Fruit fly (Drosophila melanogaster) whole organism, prepupa: ENCODE results near the gene CG10116.

Experiments used
- Blimp-1 ChIP-seq: fragments of 200-800 bp; sonication (Bioruptor generic); optimal IDR thresholded peaks from 3 replicates; lab custom pipeline; 2017; ENCODE audit warnings: missing biosample characterization, missing genetic modification characterization, mild to moderate bottlenecking, moderate library complexity, missing genetic modification reagents
- CG10631 ChIP-seq: fragments of 200-800 bp; sonication (Bioruptor generic); optimal IDR thresholded peaks from 2 replicates; lab custom pipeline; 2016; ENCODE audit warnings: missing biosample characterization, missing genetic modification characterization
- CG10669 ChIP-seq: fragments of 200-800 bp; sonication (Bioruptor generic); optimal IDR thresholded peaks from 3 replicates; lab custom pipeline; 2018; ENCODE audit warnings: missing biosample characterization, mild to moderate bottlenecking, missing genetic modification characterization, moderate library complexity
- CG15336 ChIP-seq: fragments of 200-800 bp; sonication (Bioruptor generic); IDR thresholded peaks from 2 replicates; pipeline ENCODE4 v1.3.6; 2022; ENCODE audit warnings: missing biosample characterization, missing genetic modification characterization
- CG16779 ChIP-seq: fragments of 200-800 bp; sonication (Bioruptor generic); optimal IDR thresholded peaks from 3 replicates; lab custom pipeline; 2017; ENCODE audit warnings: missing biosample characterization, mild to moderate bottlenecking, missing genetic modification characterization
- CG31627 ChIP-seq: fragments of 200-800 bp; sonication (Bioruptor generic); optimal IDR thresholded peaks from 3 replicates; lab custom pipeline; 2016; ENCODE audit warnings: missing biosample characterization, missing genetic modification characterization
- CG32006 ChIP-seq: fragments of 200-800 bp; sonication (Bioruptor generic); optimal IDR thresholded peaks from 3 replicates; lab custom pipeline; 2017; ENCODE audit warnings: missing biosample characterization, mild to moderate bottlenecking, missing genetic modification characterization
- CG6163 ChIP-seq: fragments of 200-800 bp; sonication (Bioruptor generic); IDR thresholded peaks from 3 replicates; pipeline ENCODE4 v1.3.6; 2022; ENCODE audit warnings: missing biosample characterization, missing genetic modification characterization
- CG6792 ChIP-seq: fragments of 200-800 bp; sonication (Bioruptor generic); optimal IDR thresholded peaks from 3 replicates; lab custom pipeline; 2016; ENCODE audit warnings: missing biosample characterization, missing genetic modification characterization
- CG7368 ChIP-seq: fragments of 200-800 bp; sonication (Bioruptor generic); optimal IDR thresholded peaks from 3 replicates; lab custom pipeline; 2016; ENCODE audit warnings: missing biosample characterization, missing genetic modification characterization
- CG8119 ChIP-seq: fragments of 200-800 bp; sonication (Bioruptor generic); IDR thresholded peaks from 3 replicates; pipeline ENCODE4 v1.3.6; 2022; ENCODE audit warnings: missing biosample characterization, missing genetic modification characterization
- CG8319 ChIP-seq: fragments of 200-800 bp; sonication (Bioruptor generic); optimal IDR thresholded peaks from 3 replicates; lab custom pipeline; 2016; ENCODE audit warnings: missing biosample characterization, missing genetic modification characterization
- CG9139 ChIP-seq: fragments of 200-800 bp; sonication (Bioruptor generic); optimal IDR thresholded peaks from 3 replicates; lab custom pipeline; 2017; ENCODE audit warnings: missing biosample characterization, mild to moderate bottlenecking, missing genetic modification characterization
- Eip75B ChIP-seq: fragments of 200-800 bp; sonication (Bioruptor generic); optimal IDR thresholded peaks from 3 replicates; lab custom pipeline; 2016; ENCODE audit warnings: missing biosample characterization, missing genetic modification characterization
- Eip78C ChIP-seq: fragments of 200-800 bp; sonication (Bioruptor generic); peaks from one replicate; lab custom pipeline; 2016; ENCODE audit warnings: missing biosample characterization, missing genetic modification characterization
- Eip93F ChIP-seq: fragments of 200-800 bp; sonication (Bioruptor generic); optimal IDR thresholded peaks from 2 replicates; lab custom pipeline; 2016; ENCODE audit warnings: missing biosample characterization, mild to moderate bottlenecking, missing genetic modification characterization
- Ets21C ChIP-seq: fragments of 200-800 bp; sonication (Bioruptor generic); optimal IDR thresholded peaks from 3 replicates; lab custom pipeline; 2016; ENCODE audit warnings: missing biosample characterization, missing genetic modification characterization
- Ets96B ChIP-seq: fragments of 200-800 bp; optimal IDR thresholded peaks from 2 replicates; lab custom pipeline; 2019; ENCODE audit warnings: missing biosample characterization, mild to moderate bottlenecking, missing genetic modification characterization, moderate library complexity
- Gug ChIP-seq: fragments of 200-800 bp; sonication (Bioruptor generic); IDR thresholded peaks from 2 replicates; pipeline ENCODE4 v1.3.6; 2022; ENCODE audit warnings: missing biosample characterization, missing genetic modification characterization
- Hr39 ChIP-seq: fragments of 200-800 bp; sonication (Bioruptor generic); optimal IDR thresholded peaks from 2 replicates; lab custom pipeline; 2016; ENCODE audit warnings: missing biosample characterization, missing genetic modification characterization
- Hr4 ChIP-seq: fragments of 200-800 bp; sonication (Bioruptor generic); optimal IDR thresholded peaks from 3 replicates; lab custom pipeline; 2016; ENCODE audit warnings: missing biosample characterization, missing genetic modification characterization
- Lpt ChIP-seq: fragments of 200-800 bp; sonication (Bioruptor generic); optimal IDR thresholded peaks from 3 replicates; lab custom pipeline; 2016; ENCODE audit warnings: missing biosample characterization, missing genetic modification characterization
- OdsH ChIP-seq: fragments of 200-800 bp; sonication (Bioruptor generic); optimal IDR thresholded peaks from 3 replicates; lab custom pipeline; 2016; ENCODE audit warnings: missing biosample characterization, missing genetic modification characterization
- Sox102F ChIP-seq: fragments of 200-800 bp; sonication (Bioruptor generic); optimal IDR thresholded peaks from 2 replicates; lab custom pipeline; 2016; ENCODE audit warnings: missing biosample characterization, mild to moderate bottlenecking, missing genetic modification characterization
- Sox14 ChIP-seq: fragments of 200-800 bp; sonication (Bioruptor generic); optimal IDR thresholded peaks from 3 replicates; lab custom pipeline; 2016; ENCODE audit warnings: missing biosample characterization, missing genetic modification characterization
- acj6 ChIP-seq: fragments of 200-800 bp; sonication (Bioruptor generic); optimal IDR thresholded peaks from 3 replicates; lab custom pipeline; 2016; ENCODE audit warnings: missing biosample characterization, missing genetic modification characterization
- dsx ChIP-seq: fragments of 200-800 bp; optimal IDR thresholded peaks from 3 replicates; lab custom pipeline; 2019; ENCODE audit warnings: missing biosample characterization, mild to moderate bottlenecking, missing genetic modification characterization, moderate library complexity; ENCODE audit not compliant: poor library complexity, severe bottlenecking
- fd59A ChIP-seq: fragments of 200-800 bp; sonication (Bioruptor generic); optimal IDR thresholded peaks from 2 replicates; lab custom pipeline; 2017; ENCODE audit warnings: missing biosample characterization, mild to moderate bottlenecking, missing genetic modification characterization, missing genetic modification reagents
- fkh ChIP-seq: fragments of 200-800 bp; sonication (Bioruptor generic); optimal IDR thresholded peaks from 3 replicates; lab custom pipeline; 2017; ENCODE audit warnings: missing biosample characterization, mild to moderate bottlenecking, missing genetic modification characterization, moderate library complexity
- net ChIP-seq: fragments of 200-800 bp; sonication (Bioruptor generic); optimal IDR thresholded peaks from 3 replicates; lab custom pipeline; 2016; ENCODE audit warnings: missing biosample characterization, missing genetic modification characterization
- pdm3 ChIP-seq: fragments of 200-800 bp; sonication (Bioruptor generic); optimal IDR thresholded peaks from 3 replicates; lab custom pipeline; 2016; ENCODE audit warnings: missing biosample characterization, missing genetic modification characterization
- salr ChIP-seq, 2 experiments: fragments of 200-800 bp; sonication (Bioruptor generic); optimal IDR thresholded peaks; 3 replicates each; lab custom pipeline; 2016 to 2018; ENCODE audit warnings: missing biosample characterization in 2 of 2, missing genetic modification characterization in 2 of 2, mild to moderate bottlenecking in 1 of 2
- svp ChIP-seq: fragments of 200-800 bp; sonication (Bioruptor generic); peaks from one replicate; lab custom pipeline; 2016; ENCODE audit warnings: missing biosample characterization, missing genetic modification characterization
- topi ChIP-seq: fragments of 200-800 bp; sonication (Bioruptor generic); optimal IDR thresholded peaks from 3 replicates; lab custom pipeline; 2016; ENCODE audit warnings: missing biosample characterization, missing genetic modification characterization
- vri ChIP-seq: fragments of 200-800 bp; sonication (Bioruptor generic); optimal IDR thresholded peaks from 3 replicates; lab custom pipeline; 2016; ENCODE audit warnings: missing biosample characterization, mild to moderate bottlenecking, missing genetic modification characterization

CG10116 gene

dm6 chr3L:13426573-13426972, 30.5 kb downstream of the CG10116 start, which contains the start of gene CG14105:
Gene CG14105 (minus strand): TSS chr3L:13426673.
- TF ChIP-seq CG8319 (GFP tag; lab: Kevin White, UChicago) (no peak), Gug (GFP tag; lab: Robert Waterston, UW) (no peak), CG8119 (GFP tag; lab: Robert Waterston, UW) (no peak), Eip78C (no peak), fd59A (GFP tag; lab: Kevin White, UChicago) (no peak), topi (GFP tag; lab: Kevin White, UChicago) (no peak), CG32006 (no peak), svp (no peak), Ets21C (GFP tag; lab: Kevin White, UChicago) (no peak), CG9139 (GFP tag; lab: Kevin White, UChicago) (no peak), Hr39 (GFP tag; lab: Kevin White, UChicago) (no peak), pdm3 (GFP tag; lab: Kevin White, UChicago) (no peak), Blimp-1 (GFP tag; lab: Kevin White, UChicago) (no peak), CG10631 (GFP tag; lab: Kevin White, UChicago) (no peak), fkh (GFP tag; lab: Kevin White, UChicago) (no peak), CG16779 (tag; lab: Kevin White, UChicago) (no peak), Ets96B (tag; lab: Kevin White, UChicago) (no peak), salr (GFP tag; optimal IDR thresholded peaks at IDR 0.05; lab: Kevin White, UChicago) (no peak), vri (GFP tag; lab: Kevin White, UChicago) (no peak)

DNA sequence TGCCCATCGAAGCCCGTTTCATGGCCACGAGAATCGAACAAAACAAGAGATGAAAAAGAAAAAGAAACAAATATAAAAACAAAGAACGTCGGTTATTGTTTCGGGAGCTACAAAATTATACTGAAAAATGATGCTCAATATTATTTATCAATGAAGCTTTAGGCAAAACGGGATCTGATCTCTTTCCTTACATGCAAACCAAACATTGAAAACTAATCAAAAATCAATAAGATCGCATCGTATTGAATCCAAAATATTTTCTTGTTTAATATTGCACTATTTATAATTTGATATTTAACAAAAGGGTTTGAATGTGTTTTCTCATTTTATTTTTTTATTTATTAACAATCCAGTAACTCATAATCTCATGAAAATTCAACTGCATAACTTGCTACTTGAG, 31.5 kb downstream of the CG10116 start, which contains the start of gene CG14106:
TSS of gene CG14106 (minus strand) at position 101 of the 400 bp plus-strand sequence.
- TF ChIP-seq OdsH (GFP tag; lab: Kevin White, UChicago) (no peak), CG10631 (GFP tag; lab: Kevin White, UChicago) (no peak), CG7368 (no peak), Sox14 (GFP tag; lab: Kevin White, UChicago) (no peak), Sox102F (GFP tag; lab: Kevin White, UChicago) (no peak), fd59A (GFP tag; lab: Kevin White, UChicago) (no peak), acj6 (no peak), fkh (GFP tag; lab: Kevin White, UChicago) (no peak), vri (GFP tag; lab: Kevin White, UChicago) (no peak), CG6792 (GFP tag; lab: Kevin White, UChicago) (no peak), Eip93F (GFP tag; lab: Kevin White, UChicago) (no peak), CG15336 (GFP tag; lab: Robert Waterston, UW) (no peak), Lpt (no peak), pdm3 (GFP tag; lab: Kevin White, UChicago) (no peak), CG10669 (GFP tag; lab: Kevin White, UChicago) (no peak), Hr4 (GFP tag; lab: Kevin White, UChicago) (no peak), CG32006 (no peak)

dm6 chr3L:13424068-13424467, 33.0 kb downstream of the CG10116 start, which contains the start of gene CG33263:
Gene CG33263 (minus strand): TSS chr3L:13424168.
- TF ChIP-seq CG15336 (GFP tag; lab: Robert Waterston, UW) (no peak), Sox14 (GFP tag; lab: Kevin White, UChicago) (no peak), CG6163 (GFP tag; lab: Robert Waterston, UW) (no peak), svp (no peak), CG31627 (GFP tag; lab: Kevin White, UChicago) (no peak), salr (GFP tag; optimal IDR thresholded peaks at IDR 0.05; lab: Kevin White, UChicago) (no peak), Eip78C (no peak), net (GFP tag; lab: Kevin White, UChicago) (no peak), CG7368 (no peak), Gug (GFP tag; lab: Robert Waterston, UW) (no peak), vri (GFP tag; lab: Kevin White, UChicago) (no peak)

DNA sequence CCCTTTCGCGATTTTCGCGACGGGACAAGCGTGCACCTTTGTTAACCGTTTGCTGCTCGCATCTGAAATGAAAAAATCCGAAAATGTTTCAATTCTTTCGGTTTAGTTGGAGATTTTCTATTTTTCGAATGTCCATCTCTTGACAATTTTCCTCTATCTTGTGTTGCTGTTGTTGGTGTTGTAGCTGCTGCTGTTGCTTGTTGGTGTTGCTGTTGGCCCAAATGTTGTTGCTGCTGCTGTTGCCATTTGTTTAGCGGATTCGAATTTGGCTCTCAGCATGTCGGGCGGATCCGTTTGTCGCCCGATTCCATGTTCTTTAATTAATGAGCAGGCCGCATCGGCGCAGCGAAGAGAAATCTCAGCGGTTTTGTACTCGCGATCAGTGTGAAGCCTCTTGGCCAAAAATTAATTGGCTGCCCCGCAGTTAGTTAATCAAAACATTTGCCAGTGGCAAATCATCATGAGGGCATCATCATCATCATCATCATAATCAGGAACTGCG, 34.7 kb downstream of the CG10116 start, which contains the start of gene CG32121:
TSS of gene CG32121 (minus strand) at position 51 of the 502 bp plus-strand sequence.
- TF ChIP-seq Eip78C: no peak
- no peak for TF ChIP-seq fd59A (GFP tag; lab: Kevin White, UChicago)
- TF ChIP-seq Eip93F (GFP tag; lab: Kevin White, UChicago): no peak
- TF ChIP-seq dsx (GFP tag; lab: Kevin White, UChicago): no peak
- TF ChIP-seq CG9139 (GFP tag; lab: Kevin White, UChicago): no peak
- TF ChIP-seq Ets96B (tag; lab: Kevin White, UChicago): no peak
- no peak for TF ChIP-seq Hr4 (GFP tag; lab: Kevin White, UChicago)
- TF ChIP-seq CG8319 (GFP tag; lab: Kevin White, UChicago): no peak
- TF ChIP-seq CG31627 (GFP tag; lab: Kevin White, UChicago): no peak
- no peak for TF ChIP-seq OdsH (GFP tag; lab: Kevin White, UChicago)
- TF ChIP-seq Eip75B: no peak
- TF ChIP-seq CG10631 (GFP tag; lab: Kevin White, UChicago): no peak
